Fruit fly (Drosophila melanogaster) whole organism, prepupa: Measurements from ENCODE around the gene CG18273.

Experiments used
- Eip75B ChIP-seq: fragments of 200-800 bp; sonication (Bioruptor generic); optimal IDR thresholded peaks from 3 replicates; lab custom pipeline; 2016; ENCODE audit warnings: missing biosample characterization, missing genetic modification characterization
- OdsH ChIP-seq: fragments of 200-800 bp; sonication (Bioruptor generic); optimal IDR thresholded peaks from 3 replicates; lab custom pipeline; 2016; ENCODE audit warnings: missing biosample characterization, missing genetic modification characterization
- lz ChIP-seq: fragments of 200-800 bp; sonication (Bioruptor generic); optimal IDR thresholded peaks from 3 replicates; lab custom pipeline; 2016; ENCODE audit warnings: missing biosample characterization, missing genetic modification characterization

dm6 chrX:476230-477143 lies 10.9 kb downstream of the CG18273 start, which contains the start of the genes ebo and CG13373:
- TF ChIP-seq Eip75B (GFP tag; lab: Kevin White, UChicago) (no peak), OdsH (no peak), lz (GFP tag; lab: Kevin White, UChicago) (peak; percentile 23)
